Fruit fly (Drosophila melanogaster): ENCODE data around the gene CG11369.

Gene CG11369

dm6 chrX:7553446-7553845, 20.6 kb upstream of the CG11369 start (continued):
- TF ChIP-seq Hr39 (optimal IDR thresholded peaks at IDR 0.05) (no peak), dimm (GFP tag; IDR thresholded peaks at IDR 0.05) (no peak), CG14014 (GFP tag; IDR thresholded peaks at IDR 0.05) (no peak), CG2202 (tag; optimal IDR thresholded peaks at IDR 0.05) (peak; percentile 79), D (optimal IDR thresholded peaks at IDR 0.05) (no peak), D (GFP tag; optimal IDR thresholded peaks at IDR 0.05) (peak; percentile 58), CG16813 (GFP tag; IDR thresholded peaks at IDR 0.05; ENCODE audit: partially characterized antibody) (no peak), CG8924 (tag; optimal IDR thresholded peaks at IDR 0.05) (peak; percentile 11), B-H1 (GFP tag; IDR thresholded peaks at IDR 0.05) (no peak), Jarid2 (GFP tag; optimal IDR thresholded peaks at IDR 0.05) (peak; percentile 28), CoRest (tag; optimal IDR thresholded peaks at IDR 0.05) (peak; percentile 21), gce (GFP tag; IDR thresholded peaks at IDR 0.05) (peak; percentile 63; the same call in 1 of the 3 replicates), trem (tag; optimal IDR thresholded peaks at IDR 0.05) (no peak), HmgD (GFP tag; optimal IDR thresholded peaks at IDR 0.05) (no peak), CG10209 (GFP tag; optimal IDR thresholded peaks at IDR 0.05) (peak; percentile 71), Dad (GFP tag; optimal IDR thresholded peaks at IDR 0.05) (no peak), Myb (GFP tag; optimal IDR thresholded peaks at IDR 0.05) (no peak), YL-1 (GFP tag; optimal IDR thresholded peaks at IDR 0.05) (no peak), CG7987 (GFP tag; optimal IDR thresholded peaks at IDR 0.05) (no peak), CG43689 (GFP tag; IDR thresholded peaks at IDR 0.05) (no peak), CG4360 (GFP tag; IDR thresholded peaks at IDR 0.05) (no peak), Hsf (GFP tag; optimal IDR thresholded peaks at IDR 0.05) (no peak), CG6813 (GFP tag; optimal IDR thresholded peaks at IDR 0.05) (peak; percentile 68), CG11504 (tag; optimal IDR thresholded peaks at IDR 0.05) (peak; percentile 12), Mad (GFP tag; optimal IDR thresholded peaks at IDR 0.05) (no peak), tna (GFP tag; IDR thresholded peaks at IDR 0.05; ENCODE audit: partially characterized antibody) (no peak), HLH3B (GFP tag; IDR thresholded peaks at IDR 0.05) (peak; percentile 40; the same call in 1 of the 2 replicates), CG18262 (tag; optimal IDR thresholded peaks at IDR 0.05) (peak; percentile 32), CG10147 (GFP tag; optimal IDR thresholded peaks at IDR 0.05) (no peak), insv (GFP tag; optimal IDR thresholded peaks at IDR 0.05) (peak in 1 of 2 experiments; percentile 5), ash1 (GFP tag; optimal IDR thresholded peaks at IDR 0.05) (no peak), ro (GFP tag; IDR thresholded peaks at IDR 0.05) (no peak), CG3838 (GFP tag; optimal IDR thresholded peaks at IDR 0.05) (no peak), D19A (tag; optimal IDR thresholded peaks at IDR 0.05) (peak; percentile 14), CG17385 (GFP tag; optimal IDR thresholded peaks at IDR 0.05) (peak; percentile 62), HLH54F (GFP tag; optimal IDR thresholded peaks at IDR 0.05) (no peak), MESR4 (GFP tag; optimal IDR thresholded peaks at IDR 0.05) (no peak), Sox100B (GFP tag; optimal IDR thresholded peaks at IDR 0.05) (peak; percentile 64), Dek (tag; optimal IDR thresholded peaks at IDR 0.05) (no peak), CG11456 (GFP tag; IDR thresholded peaks at IDR 0.05) (no peak), dpn (GFP tag; optimal IDR thresholded peaks at IDR 0.05) (no peak), CG13287 (GFP tag; IDR thresholded peaks at IDR 0.05; ENCODE audit: partially characterized antibody) (no peak), CG1529 (GFP tag; optimal IDR thresholded peaks at IDR 0.05) (peak; percentile 42), sens (GFP tag) (no peak), sna (GFP tag; IDR thresholded peaks at IDR 0.05; ENCODE audit: partially characterized antibody) (no peak), CG13123 (GFP tag; optimal IDR thresholded peaks at IDR 0.05) (peak; percentile 16), seq (GFP tag; IDR thresholded peaks at IDR 0.05) (no peak; the same call in 1 of the 2 replicates), NfI (GFP tag; optimal IDR thresholded peaks at IDR 0.05) (no peak), ham (GFP tag; IDR thresholded peaks at IDR 0.05) (no peak), CG9817 (tag; optimal IDR thresholded peaks at IDR 0.05) (no peak), Oaz (GFP tag; IDR thresholded peaks at IDR 0.05) (no peak), CG11695 (GFP tag; IDR thresholded peaks at IDR 0.05) (0 out of 3 replicates have a peak, but pooled peaks have one; percentile 9)
